Worm (Caenorhabditis elegans) whole organism, L4 larva: Measurements from ENCODE around the gene tba-4.

Experiments used
- F26F4.8 ChIP-seq: fragments of 200-800 bp; sonication (Bioruptor generic); conservative IDR thresholded peaks from 2 replicates; pipeline ENCODE4 v1.3.6; 2022; ENCODE audit warnings: missing genetic modification characterization, missing compliant biosample characterization
- F37D6.2 ChIP-seq: sonication (generic microtip); optimal IDR thresholded peaks from 2 replicates; lab custom pipeline; 2016; ENCODE audit warnings: mild to moderate bottlenecking, missing genetic modification characterization, missing compliant biosample characterization
- R02D3.7 ChIP-seq: fragments of 150-350 bp; sonication (generic microtip); optimal IDR thresholded peaks from 3 replicates; lab custom pipeline; 2014; ENCODE audit warnings: missing biosample characterization, missing genetic modification characterization
- T26A8.4 ChIP-seq: fragments of 200-800 bp; sonication (Bioruptor generic); IDR thresholded peaks from 2 replicates; pipeline ENCODE4 v1.3.6; 2022; ENCODE audit warnings: missing genetic modification characterization, missing compliant biosample characterization
- aha-1 ChIP-seq: fragments of 150-350 bp; peaks from one replicate; lab custom pipeline; 2014; ENCODE audit warnings: missing biosample characterization, missing genetic modification characterization
- ceh-20 ChIP-seq: fragments of 200-800 bp; sonication (Bioruptor generic); IDR thresholded peaks from 2 replicates; pipeline ENCODE4 v1.3.6; 2022; ENCODE audit warnings: missing genetic modification reagents, missing genetic modification characterization, missing compliant biosample characterization
- ceh-82 ChIP-seq: sonication (generic microtip); optimal IDR thresholded peaks from 2 replicates; lab custom pipeline; 2017; ENCODE audit warnings: missing biosample characterization, missing genetic modification characterization
- daf-12 ChIP-seq: fragments of 150-350 bp; optimal IDR thresholded peaks from 2 replicates; lab custom pipeline; 2014; ENCODE audit warnings: missing biosample characterization, missing genetic modification reagents, missing genetic modification characterization
- daf-16 ChIP-seq, 3 experiments: sonication (generic microtip); optimal IDR thresholded peaks; 2 replicates each; lab custom pipeline; 2016 to 2017; ENCODE audit warnings: missing genetic modification characterization in 3 of 3, missing genetic modification reagents in 3 of 3, mild to moderate bottlenecking in 2 of 3, missing compliant biosample characterization in 2 of 3, missing biosample characterization in 1 of 3, moderate library complexity in 1 of 3
- daf-8 ChIP-seq: fragments of 200-800 bp; sonication (Bioruptor generic); IDR thresholded peaks from 2 replicates; pipeline ENCODE4 v1.3.6; 2022; ENCODE audit warnings: missing genetic modification characterization, missing compliant biosample characterization
- dmd-6 ChIP-seq: fragments of 200-800 bp; sonication (Bioruptor generic); IDR thresholded peaks from 2 replicates; pipeline ENCODE4 v1.3.6; 2022; ENCODE audit warnings: missing genetic modification reagents, missing genetic modification characterization, missing compliant biosample characterization
- dpl-1 ChIP-seq: fragments of 150-350 bp; optimal IDR thresholded peaks from 2 replicates; lab custom pipeline; 2014; ENCODE audit warnings: missing biosample characterization, missing genetic modification reagents, missing genetic modification characterization
- dve-1 ChIP-seq: sonication (generic microtip); optimal IDR thresholded peaks from 2 replicates; lab custom pipeline; 2017; ENCODE audit warnings: antibody characterized with exemption, mild to moderate bottlenecking, missing genetic modification characterization, missing compliant biosample characterization; ENCODE audit not compliant: insufficient read depth
- hif-1 ChIP-seq, 2 experiments: sonication (generic microtip); optimal IDR thresholded peaks; 2 replicates each; lab custom pipeline; 2016 to 2017; ENCODE audit warnings: missing compliant biosample characterization in 2 of 2, missing genetic modification characterization in 2 of 2, missing genetic modification reagents in 2 of 2, missing genotype in 2 of 2, mild to moderate bottlenecking in 1 of 2
- hlh-11 ChIP-seq: fragments of 200-800 bp; sonication (Bioruptor generic); optimal IDR thresholded peaks from 2 replicates; lab custom pipeline; 2018; ENCODE audit warnings: mild to moderate bottlenecking, missing genetic modification characterization, missing compliant biosample characterization
- lin-13 ChIP-seq: fragments of 150-350 bp; optimal IDR thresholded peaks from 2 replicates; lab custom pipeline; 2014; ENCODE audit warnings: missing biosample characterization, missing genetic modification reagents, missing genetic modification characterization
- lin-29 ChIP-seq: fragments of 200-800 bp; sonication (Bioruptor generic); IDR thresholded peaks from 2 replicates; pipeline ENCODE4 v1.3.6; 2022; ENCODE audit warnings: missing genetic modification reagents, missing genetic modification characterization, missing compliant biosample characterization
- lin-38 ChIP-seq: fragments of 200-800 bp; sonication (Bioruptor generic); IDR thresholded peaks from 2 replicates; pipeline ENCODE4 v1.3.6; 2022; ENCODE audit warnings: missing genetic modification reagents, missing genetic modification characterization, missing compliant biosample characterization
- lin-39 ChIP-seq: fragments of 150-350 bp; optimal IDR thresholded peaks from 2 replicates; lab custom pipeline; 2014; ENCODE audit warnings: missing biosample characterization, missing genetic modification reagents, missing genetic modification characterization
- lsy-2 ChIP-seq, 2 experiments: fragments of 150-350 bp in 1 of 2; sonication (generic microtip) in 1 of 2; optimal IDR thresholded peaks; 2 replicates each; lab custom pipeline; 2014 to 2017; ENCODE audit warnings: missing biosample characterization in 2 of 2, missing genetic modification characterization in 2 of 2
- madf-5 ChIP-seq, 2 experiments: fragments of 200-800 bp; sonication (Bioruptor generic); IDR thresholded peaks; 2 replicates each; pipeline ENCODE4 v1.3.6; 2022; ENCODE audit warnings: missing compliant biosample characterization in 2 of 2, missing genetic modification characterization in 2 of 2
- mdl-1 ChIP-seq, 2 experiments: fragments of 150-350 bp in 1 of 2; sonication (generic microtip) in 1 of 2; optimal IDR thresholded peaks; 2 replicates each; lab custom pipeline; 2014 to 2017; ENCODE audit warnings: missing biosample characterization in 2 of 2, missing genetic modification characterization in 2 of 2
- mep-1 ChIP-seq: fragments of 150-350 bp; sonication (generic microtip); optimal IDR thresholded peaks from 3 replicates; lab custom pipeline; 2014; ENCODE audit warnings: missing biosample characterization, missing genetic modification characterization
- mes-2 ChIP-seq: sonication (generic microtip); optimal IDR thresholded peaks from 2 replicates; lab custom pipeline; 2016; ENCODE audit warnings: missing genotype, mild to moderate bottlenecking, missing genetic modification characterization, missing compliant biosample characterization; ENCODE audit not compliant: poor library complexity, severe bottlenecking
- mxl-3 ChIP-seq: fragments of 200-800 bp; sonication (Bioruptor generic); optimal IDR thresholded peaks from 2 replicates; lab custom pipeline; 2018; ENCODE audit warnings: mild to moderate bottlenecking, missing genetic modification characterization, missing compliant biosample characterization
- nhr-10 ChIP-seq: fragments of 150-350 bp; optimal IDR thresholded peaks from 2 replicates; lab custom pipeline; 2014; ENCODE audit warnings: missing biosample characterization, missing genetic modification characterization
- nhr-102 ChIP-seq: sonication (generic microtip); optimal IDR thresholded peaks from 2 replicates; lab custom pipeline; 2016; ENCODE audit warnings: mild to moderate bottlenecking, missing genetic modification characterization, moderate library complexity, missing compliant biosample characterization
- nhr-28 ChIP-seq: fragments of 150-350 bp; optimal IDR thresholded peaks from 2 replicates; lab custom pipeline; 2014; ENCODE audit warnings: missing biosample characterization, missing genetic modification characterization
- nhr-48 ChIP-seq: sonication (generic microtip); optimal IDR thresholded peaks from 2 replicates; lab custom pipeline; 2016; ENCODE audit warnings: mild to moderate bottlenecking, missing genetic modification characterization, missing compliant biosample characterization
- nhr-6 ChIP-seq: fragments of 150-350 bp; optimal IDR thresholded peaks from 2 replicates; lab custom pipeline; 2014; ENCODE audit warnings: missing biosample characterization, missing genetic modification characterization
- nhr-77 ChIP-seq: fragments of 150-350 bp; optimal IDR thresholded peaks from 2 replicates; lab custom pipeline; 2014; ENCODE audit warnings: missing biosample characterization, missing genetic modification characterization
- pha-4 ChIP-seq, 2 experiments: fragments of 150-350 bp in 1 of 2; fragments of 200-800 bp in 1 of 2; sonication (Bioruptor generic) in 1 of 2; IDR thresholded peaks in 1 of 2; optimal IDR thresholded peaks in 1 of 2; 2 replicates each; pipeline versions ENCODE4 v1.3.6 to Lab custom; 2014 to 2022; ENCODE audit warnings: missing genetic modification characterization in 2 of 2, missing genetic modification reagents in 2 of 2, missing biosample characterization in 1 of 2, missing compliant biosample characterization in 1 of 2
- pqm-1 ChIP-seq: sonication (generic microtip); optimal IDR thresholded peaks from 2 replicates; lab custom pipeline; 2017; ENCODE audit warnings: missing biosample characterization, missing genetic modification characterization
- rbr-2 ChIP-seq: sonication (generic microtip); optimal IDR thresholded peaks from 2 replicates; lab custom pipeline; 2016; ENCODE audit warnings: missing genotype, missing genetic modification characterization, missing compliant biosample characterization
- skn-1 ChIP-seq: fragments of 150-350 bp; optimal IDR thresholded peaks from 2 replicates; lab custom pipeline; 2014; ENCODE audit warnings: missing biosample characterization, missing genetic modification characterization
- unc-62 ChIP-seq, 3 experiments: fragments of 150-350 bp in 1 of 3; sonication (generic microtip); optimal IDR thresholded peaks in 2 of 3; peaks in 1 of 3; 1 replicate in 1 of 3; 2 replicates in 2 of 3; lab custom pipeline; 2014 to 2017; ENCODE audit warnings: missing biosample characterization in 3 of 3, missing genetic modification characterization in 3 of 3, missing genetic modification reagents in 3 of 3, missing genotype in 1 of 3
- zfp-3 ChIP-seq: fragments of 200-800 bp; sonication (Bioruptor generic); conservative IDR thresholded peaks from 2 replicates; pipeline ENCODE4 v1.3.6; 2022; ENCODE audit warnings: missing genetic modification reagents, missing genetic modification characterization, missing compliant biosample characterization

The tba-4 gene

DNA sequence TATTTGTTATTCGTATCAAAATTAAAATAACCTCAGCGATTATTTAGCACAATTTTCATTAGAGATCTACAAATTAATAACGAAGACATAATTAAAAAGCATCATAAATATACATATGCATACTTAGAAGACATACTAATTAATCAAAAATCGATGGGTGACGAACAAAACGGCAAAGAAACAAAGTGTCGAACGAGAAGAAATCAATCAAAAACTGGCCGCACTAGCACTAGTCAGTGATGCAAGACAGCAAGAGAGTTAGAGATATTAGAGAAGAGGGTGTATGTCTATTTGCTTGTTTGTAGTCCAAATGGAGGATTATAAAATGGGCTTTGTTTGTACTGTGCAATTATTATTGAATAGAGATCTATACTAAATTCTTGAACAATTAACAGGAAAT lies 28.3 kb downstream of the tba-4 start (continued):
- TF ChIP-seq mep-1 (tag; lab: Kevin White, UChicago) (peak; percentile 25), rbr-2 (tag; lab: Kevin White, UChicago) (no peak), R02D3.7 (tag; lab: Kevin White, UChicago) (no peak), T26A8.4 (no peak), nhr-77 (tag; lab: Kevin White, UChicago) (no peak), mxl-3 (GFP tag; lab: Kevin White, UChicago) (peak; percentile 25), pha-4 (GFP tag; IDR thresholded peaks at IDR 0.05; lab: Robert Waterston, UW) (no peak), pha-4 (tag; optimal IDR thresholded peaks at IDR 0.05; lab: Kevin White, UChicago) (no peak), hif-1 (tag; optimal IDR thresholded peaks at IDR 0.05; lab: Kevin White, UChicago) (no peak), nhr-6 (no peak), daf-12 (tag; lab: Kevin White, UChicago) (no peak), nhr-48 (tag; lab: Kevin White, UChicago) (no peak), lsy-2 (tag; optimal IDR thresholded peaks at IDR 0.05; lab: Kevin White, UChicago) (peak in 1 of 2 experiments; percentile 61), lin-13 (no peak), mes-2 (tag; lab: Kevin White, UChicago) (peak; percentile 20), madf-5 (GFP tag; IDR thresholded peaks at IDR 0.05; lab: Robert Waterston, UW) (no peak), nhr-102 (tag; lab: Kevin White, UChicago) (no peak)
- TF ChIP-seq, all 104 proteins: peak for 8

- no peak for TF ChIP-seq lin-29 (GFP tag; lab: Robert Waterston, UW)
- no peak for TF ChIP-seq ceh-82
- TF ChIP-seq zfp-3: no peak
- TF ChIP-seq mdl-1 (tag; optimal IDR thresholded peaks at IDR 0.05; lab: Kevin White, UChicago): no peak
- TF ChIP-seq F26F4.8 (GFP tag; lab: Robert Waterston, UW): no peak
- TF ChIP-seq ceh-20 (GFP tag; lab: Robert Waterston, UW): no peak
- TF ChIP-seq daf-12 (tag; lab: Kevin White, UChicago): no peak
- TF ChIP-seq lin-39 (tag; lab: Kevin White, UChicago): no peak
These were observed 28.8 kb downstream of the tba-4 start, which contains the start of the genes tceb-3 and gskl-1 for ce11 chrII:10947317-10947716. Gene tceb-3 (minus strand): TSS chrII:10947417. Gene gskl-1 (plus strand): TSS chrII:10947559.

ce11 chrII:10948236-10949025 lies 29.9 kb downstream of the tba-4 start:
- TF ChIP-seq F37D6.2 (tag; lab: Kevin White, UChicago) (no peak), unc-62 (GFP tag; optimal IDR thresholded peaks at IDR 0.05 in 1 of 2; lab: Kevin White, UChicago) (peak in 1 of 2 experiments; percentile 9), unc-62 (tag; optimal IDR thresholded peaks at IDR 0.05; lab: Kevin White, UChicago) (no peak), aha-1 (peak; percentile 20), lin-38 (GFP tag; lab: Robert Waterston, UW) (peak; percentile 53), dpl-1 (peak; percentile 10), skn-1 (tag; lab: Kevin White, UChicago) (no peak)
- TF ChIP-seq, all 104 proteins: peak for 4

DNA sequence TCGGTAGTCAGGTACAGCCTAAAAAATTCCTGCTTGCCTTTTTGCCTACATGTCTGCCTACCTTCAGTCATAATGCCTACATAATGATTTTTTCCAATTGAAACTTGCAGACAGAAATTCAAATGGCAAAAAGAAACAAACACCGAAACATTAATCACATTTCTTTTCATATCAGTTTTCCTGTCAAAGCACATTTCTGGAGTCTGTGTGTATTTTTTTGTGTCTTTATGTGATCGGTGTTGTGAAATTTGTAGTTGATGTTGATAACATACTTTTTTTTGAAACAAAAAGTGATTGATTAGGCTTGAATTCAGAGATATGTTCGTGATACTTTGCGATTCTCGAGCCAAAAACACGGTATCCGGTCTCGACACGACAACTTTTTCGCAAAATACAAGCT lies 30.9 kb downstream of the tba-4 start:
- TF ChIP-seq daf-8 (GFP tag; lab: Robert Waterston, UW) (no peak), mxl-3 (GFP tag; lab: Kevin White, UChicago) (peak; percentile 32), hlh-11 (tag; lab: Kevin White, UChicago) (peak; percentile 39), nhr-28 (tag; lab: Kevin White, UChicago) (peak; percentile 99), dve-1 (peak; percentile 32), unc-62 (GFP tag; optimal IDR thresholded peaks at IDR 0.05 in 1 of 2; lab: Kevin White, UChicago) (peak in 1 of 2 experiments; percentile 14), unc-62 (tag; optimal IDR thresholded peaks at IDR 0.05; lab: Kevin White, UChicago) (no peak), daf-16 (GFP tag; optimal IDR thresholded peaks at IDR 0.05; lab: Kevin White, UChicago) (no peak), daf-16 (tag; optimal IDR thresholded peaks at IDR 0.05; lab: Kevin White, UChicago) (peak; percentile 74), pha-4 (GFP tag; IDR thresholded peaks at IDR 0.05; lab: Robert Waterston, UW) (no peak), pha-4 (tag; optimal IDR thresholded peaks at IDR 0.05; lab: Kevin White, UChicago) (no peak), pqm-1 (peak; percentile 69), F37D6.2 (tag; lab: Kevin White, UChicago) (no peak), dmd-6 (peak; percentile 41; the same call in 1 of the 2 replicates), nhr-10 (no peak)
